Worm (Caenorhabditis elegans) whole organism, young adult: ENCODE measurements around the gene lin-14.

Experiments
- B0261.1 ChIP-seq: sonication (generic microtip); optimal IDR thresholded peaks from 2 replicates; lab custom pipeline; 2016; ENCODE audit warnings: mild to moderate bottlenecking, missing genetic modification characterization, moderate library complexity, missing compliant biosample characterization
- C17E4.6 ChIP-seq: fragments of 200-800 bp; sonication (Bioruptor generic); IDR thresholded peaks from 2 replicates; pipeline ENCODE4 v1.3.6; 2022; ENCODE audit warnings: missing genetic modification reagents, missing genetic modification characterization, missing compliant biosample characterization
- F37B4.10 ChIP-seq: fragments of 200-800 bp; sonication (Bioruptor generic); IDR thresholded peaks from 2 replicates; pipeline ENCODE4 v1.3.6; 2022; ENCODE audit warnings: missing genetic modification characterization, missing compliant biosample characterization
- F39B2.1 ChIP-seq: fragments of 200-800 bp; sonication (Bioruptor generic); IDR thresholded peaks from 2 replicates; pipeline ENCODE4 v1.3.6; 2022; ENCODE audit warnings: missing genetic modification reagents, missing genetic modification characterization, missing compliant biosample characterization
- F55B11.4 ChIP-seq: sonication (generic microtip); optimal IDR thresholded peaks from 2 replicates; lab custom pipeline; 2016; ENCODE audit warnings: missing compliant biosample characterization, missing genetic modification characterization, borderline replicate concordance; ENCODE audit not compliant: insufficient read depth
- F57C9.4 ChIP-seq: sonication (generic microtip); optimal IDR thresholded peaks from 2 replicates; lab custom pipeline; 2017; ENCODE audit warnings: mild to moderate bottlenecking, missing genetic modification characterization, missing compliant biosample characterization
- K11D2.4 ChIP-seq: fragments of 200-800 bp; sonication (Bioruptor generic); IDR thresholded peaks from 2 replicates; pipeline ENCODE4 v1.3.6; 2022; ENCODE audit warnings: missing genetic modification reagents, missing genetic modification characterization, missing compliant biosample characterization
- T07F8.4 ChIP-seq: sonication (generic microtip); optimal IDR thresholded peaks from 2 replicates; lab custom pipeline; 2016; ENCODE audit warnings: mild to moderate bottlenecking, missing genetic modification characterization, moderate library complexity, missing compliant biosample characterization
- T26A5.8 ChIP-seq: sonication (generic microtip); optimal IDR thresholded peaks from 2 replicates; lab custom pipeline; 2016; ENCODE audit warnings: missing genetic modification characterization, missing compliant biosample characterization
- Y53F4B.3 ChIP-seq: fragments of 200-800 bp; sonication (Bioruptor generic); IDR thresholded peaks from 2 replicates; pipeline ENCODE4 v1.3.6; 2022; ENCODE audit warnings: missing genetic modification reagents, missing genetic modification characterization, missing compliant biosample characterization
- Y56A3A.18 ChIP-seq: fragments of 200-800 bp; sonication (Bioruptor generic); IDR thresholded peaks from 2 replicates; pipeline ENCODE4 v1.3.6; 2022; ENCODE audit warnings: missing genetic modification reagents, missing genetic modification characterization, missing compliant biosample characterization
- akir-1 ChIP-seq: fragments of 200-800 bp; sonication (Bioruptor generic); optimal IDR thresholded peaks from 2 replicates; lab custom pipeline; 2018; ENCODE audit warnings: mild to moderate bottlenecking, missing genetic modification characterization, moderate library complexity, missing compliant biosample characterization
- aptf-2 ChIP-seq: fragments of 200-800 bp; sonication (Bioruptor generic); conservative IDR thresholded peaks from 2 replicates; pipeline ENCODE4 v1.3.6; 2022; ENCODE audit warnings: missing genetic modification reagents, missing genetic modification characterization, missing compliant biosample characterization
- aptf-3 ChIP-seq: fragments of 200-800 bp; sonication (Bioruptor generic); IDR thresholded peaks from 2 replicates; pipeline ENCODE4 v1.3.6; 2022; ENCODE audit warnings: missing genetic modification characterization, missing compliant biosample characterization
- atf-7 ChIP-seq: sonication (generic microtip); optimal IDR thresholded peaks from 2 replicates; lab custom pipeline; 2017; ENCODE audit warnings: mild to moderate bottlenecking, missing genetic modification characterization, missing compliant biosample characterization
- athp-1 ChIP-seq: sonication (generic microtip); optimal IDR thresholded peaks from 2 replicates; lab custom pipeline; 2017; ENCODE audit warnings: mild to moderate bottlenecking, missing genetic modification characterization, missing compliant biosample characterization
- attf-3 ChIP-seq: fragments of 200-800 bp; sonication (Bioruptor generic); conservative IDR thresholded peaks from 2 replicates; pipeline ENCODE4 v1.3.6; 2022; ENCODE audit warnings: missing genetic modification reagents, missing genetic modification characterization, missing compliant biosample characterization
- attf-5 ChIP-seq: fragments of 200-800 bp; sonication (Bioruptor generic); optimal IDR thresholded peaks from 2 replicates; lab custom pipeline; 2018; ENCODE audit warnings: mild to moderate bottlenecking, missing genetic modification characterization, missing compliant biosample characterization
- bed-1 ChIP-seq: fragments of 200-800 bp; sonication (Bioruptor generic); IDR thresholded peaks from 2 replicates; pipeline ENCODE4 v1.3.6; 2022; ENCODE audit warnings: missing genetic modification reagents, missing genetic modification characterization, missing compliant biosample characterization
- ccch-3 ChIP-seq: fragments of 200-800 bp; sonication (Bioruptor generic); optimal IDR thresholded peaks from 2 replicates; lab custom pipeline; 2018; ENCODE audit warnings: mild to moderate bottlenecking, missing genetic modification characterization, missing compliant biosample characterization
- cebp-1 ChIP-seq, 2 experiments: fragments of 200-800 bp in 1 of 2; sonication (Bioruptor generic) in 1 of 2; sonication (generic microtip) in 1 of 2; IDR thresholded peaks in 1 of 2; optimal IDR thresholded peaks in 1 of 2; 2 replicates each; pipeline versions ENCODE4 v1.3.6 to Lab custom; 2017 to 2022; ENCODE audit warnings: missing compliant biosample characterization in 2 of 2, missing genetic modification characterization in 2 of 2, mild to moderate bottlenecking in 1 of 2, missing genetic modification reagents in 1 of 2, moderate library complexity in 1 of 2
- ceh-40 ChIP-seq: fragments of 200-800 bp; sonication (Bioruptor generic); IDR thresholded peaks from 2 replicates; pipeline ENCODE4 v1.3.6; 2022; ENCODE audit warnings: missing genetic modification characterization, missing compliant biosample characterization
- ceh-91 ChIP-seq: fragments of 200-800 bp; sonication (Bioruptor generic); IDR thresholded peaks from 2 replicates; pipeline ENCODE4 v1.3.6; 2022; ENCODE audit warnings: missing genetic modification reagents, missing genetic modification characterization, missing compliant biosample characterization
- chd-7 ChIP-seq: sonication (generic microtip); optimal IDR thresholded peaks from 2 replicates; lab custom pipeline; 2016; ENCODE audit warnings: mild to moderate bottlenecking, missing genetic modification characterization, moderate library complexity, missing compliant biosample characterization
- dpff-1 ChIP-seq: sonication (generic microtip); optimal IDR thresholded peaks from 2 replicates; lab custom pipeline; 2017; ENCODE audit warnings: mild to moderate bottlenecking, missing genetic modification characterization, missing compliant biosample characterization
- efl-1 ChIP-seq: fragments of 150-350 bp; optimal IDR thresholded peaks from 2 replicates; lab custom pipeline; 2014; ENCODE audit warnings: missing biosample characterization, missing genetic modification reagents, missing genetic modification characterization
- ekl-4 ChIP-seq: fragments of 200-800 bp; sonication (Bioruptor generic); IDR thresholded peaks from 2 replicates; pipeline ENCODE4 v1.3.6; 2022; ENCODE audit warnings: missing genetic modification reagents, missing genetic modification characterization, missing compliant biosample characterization
- hmg-1.2 ChIP-seq: fragments of 200-800 bp; sonication (Bioruptor generic); IDR thresholded peaks from 2 replicates; pipeline ENCODE4 v1.3.6; 2022; ENCODE audit warnings: missing genetic modification reagents, missing genetic modification characterization, missing compliant biosample characterization
- let-526 ChIP-seq: fragments of 200-800 bp; sonication (Bioruptor generic); IDR thresholded peaks from 2 replicates; pipeline ENCODE4 v1.3.6; 2022; ENCODE audit warnings: missing genetic modification reagents, missing genetic modification characterization, missing compliant biosample characterization
- let-607 ChIP-seq, 2 experiments: fragments of 200-800 bp in 1 of 2; sonication (Bioruptor generic) in 1 of 2; sonication (generic microtip) in 1 of 2; optimal IDR thresholded peaks; 2 replicates each; lab custom pipeline; 2016 to 2018; ENCODE audit warnings: mild to moderate bottlenecking in 2 of 2, missing compliant biosample characterization in 2 of 2, missing genetic modification characterization in 2 of 2, moderate library complexity in 2 of 2, missing genotype in 1 of 2
- lin-35 ChIP-seq, 3 experiments: fragments of 150-350 bp in 2 of 3; sonication (generic microtip) in 1 of 3; optimal IDR thresholded peaks; 2 replicates each; lab custom pipeline; 2014 to 2018; ENCODE audit warnings: missing biosample characterization in 3 of 3, missing genetic modification characterization in 3 of 3, missing genetic modification reagents in 3 of 3
- lsl-1 ChIP-seq: fragments of 200-800 bp; sonication (Bioruptor generic); optimal IDR thresholded peaks from 2 replicates; lab custom pipeline; 2018; ENCODE audit warnings: mild to moderate bottlenecking, missing genetic modification characterization, moderate library complexity, missing compliant biosample characterization
- lsy-27 ChIP-seq: sonication (generic microtip); optimal IDR thresholded peaks from 2 replicates; lab custom pipeline; 2017; ENCODE audit warnings: missing genetic modification characterization, mild to moderate bottlenecking, missing compliant biosample characterization, antibody characterized with exemption, missing genotype, borderline replicate concordance; ENCODE audit not compliant: insufficient read depth
- madf-8 ChIP-seq: fragments of 200-800 bp; sonication (Bioruptor generic); conservative IDR thresholded peaks from 2 replicates; pipeline ENCODE4 v1.3.6; 2022; ENCODE audit warnings: missing genetic modification reagents, missing genetic modification characterization, missing compliant biosample characterization
- nfya-2 ChIP-seq: fragments of 200-800 bp; sonication (Bioruptor generic); IDR thresholded peaks from 2 replicates; pipeline ENCODE4 v1.3.6; 2022; ENCODE audit warnings: missing genetic modification reagents, missing genetic modification characterization, missing compliant biosample characterization
- nhr-80 ChIP-seq: sonication (generic microtip); optimal IDR thresholded peaks from 2 replicates; lab custom pipeline; 2016; ENCODE audit warnings: missing genetic modification characterization, missing compliant biosample characterization
- nhr-90 ChIP-seq: sonication (generic microtip); optimal IDR thresholded peaks from 2 replicates; lab custom pipeline; 2016; ENCODE audit warnings: missing genotype, mild to moderate bottlenecking, missing genetic modification characterization, missing compliant biosample characterization
- pbrm-1 ChIP-seq: fragments of 200-800 bp; sonication (Bioruptor generic); IDR thresholded peaks from 2 replicates; pipeline ENCODE4 v1.3.6; 2022; ENCODE audit warnings: missing genetic modification reagents, missing genetic modification characterization, missing compliant biosample characterization
- snpc-1.1 ChIP-seq: sonication (generic microtip); optimal IDR thresholded peaks from 2 replicates; lab custom pipeline; 2017; ENCODE audit warnings: missing genetic modification characterization, mild to moderate bottlenecking, missing compliant biosample characterization, antibody characterized with exemption, moderate library complexity, missing genotype, missing genetic modification reagents; ENCODE audit not compliant: insufficient read depth
- snpc-4 ChIP-seq, 5 experiments: fragments of 150-350 bp in 1 of 5; sonication (generic microtip) in 4 of 5; optimal IDR thresholded peaks; 2 replicates each; lab custom pipeline; 2014 to 2018; ENCODE audit warnings: missing genetic modification characterization in 5 of 5, missing biosample characterization in 3 of 5, antibody characterized with exemption in 2 of 5, mild to moderate bottlenecking in 2 of 5, missing compliant biosample characterization in 2 of 5, missing genotype in 2 of 5, moderate library complexity in 2 of 5, missing genetic modification reagents in 1 of 5
- tlf-1 ChIP-seq: fragments of 200-800 bp; sonication (Bioruptor generic); optimal IDR thresholded peaks from 2 replicates; lab custom pipeline; 2018; ENCODE audit warnings: mild to moderate bottlenecking, missing genetic modification characterization, missing compliant biosample characterization
- xnd-1 ChIP-seq: sonication (generic microtip); optimal IDR thresholded peaks from 2 replicates; lab custom pipeline; 2016; ENCODE audit warnings: missing genotype, missing genetic modification reagents, missing genetic modification characterization, missing compliant biosample characterization
- zim-3 ChIP-seq: sonication (generic microtip); optimal IDR thresholded peaks from 2 replicates; lab custom pipeline; 2017; ENCODE audit warnings: mild to moderate bottlenecking, missing genetic modification characterization, moderate library complexity, missing compliant biosample characterization
- ztf-18 ChIP-seq: sonication (generic microtip); optimal IDR thresholded peaks from 2 replicates; lab custom pipeline; 2016; ENCODE audit warnings: missing genotype, mild to moderate bottlenecking, missing genetic modification characterization, missing compliant biosample characterization
- ztf-22 ChIP-seq: fragments of 200-800 bp; sonication (Bioruptor generic); optimal IDR thresholded peaks from 2 replicates; lab custom pipeline; 2018; ENCODE audit warnings: mild to moderate bottlenecking, missing genetic modification characterization, moderate library complexity, missing compliant biosample characterization

Gene lin-14

ce11 chrX:11511231-11511630, 45.9 kb downstream of the lin-14 start, which contains the start of gene ccdc-149 (continued):
- TF ChIP-seq lsy-27 (tag; lab: Kevin White, UChicago) (no peak), let-526 (GFP tag; lab: Robert Waterston, UW) (no peak), ceh-40 (no peak), T26A5.8 (tag; lab: Kevin White, UChicago) (no peak), ceh-91 (GFP tag; lab: Robert Waterston, UW) (no peak), cebp-1 (GFP tag; IDR thresholded peaks at IDR 0.05; lab: Robert Waterston, UW) (no peak), cebp-1 (tag; optimal IDR thresholded peaks at IDR 0.05; lab: Kevin White, UChicago) (no peak), pbrm-1 (GFP tag; lab: Robert Waterston, UW) (peak; percentile 50; the same call in 1 of the 2 replicates), hmg-1.2 (no peak)
- TF ChIP-seq, all 124 proteins: peak for 6

ce11 chrX:11515381-11515780, 50.0 kb downstream of the lin-14 start:
- TF ChIP-seq snpc-4 (GFP tag; optimal IDR thresholded peaks at IDR 0.05; lab: Kevin White, UChicago) (no peak), snpc-4 (tag; optimal IDR thresholded peaks at IDR 0.05; lab: Kevin White, UChicago) (no peak), T07F8.4 (no peak), T26A5.8 (tag; lab: Kevin White, UChicago) (no peak), F37B4.10 (GFP tag; lab: Robert Waterston, UW) (no peak), attf-5 (GFP tag; lab: Kevin White, UChicago) (no peak), C17E4.6 (no peak), atf-7 (tag; lab: Kevin White, UChicago) (peak; percentile 88), B0261.1 (tag; lab: Kevin White, UChicago) (no peak), let-526 (GFP tag; lab: Robert Waterston, UW) (no peak), ekl-4 (no peak), ztf-22 (GFP tag; lab: Kevin White, UChicago) (peak; percentile 18), ztf-18 (tag; lab: Kevin White, UChicago) (no peak), bed-1 (no peak), madf-8 (GFP tag; lab: Robert Waterston, UW) (no peak), hmg-1.2 (no peak), attf-3 (GFP tag; lab: Robert Waterston, UW) (no peak), F55B11.4 (tag; lab: Kevin White, UChicago) (no peak), zim-3 (tag; lab: Kevin White, UChicago) (no peak), lsl-1 (GFP tag; lab: Kevin White, UChicago) (no peak), xnd-1 (tag; lab: Kevin White, UChicago) (no peak), F57C9.4 (tag; lab: Kevin White, UChicago) (no peak), Y56A3A.18 (no peak), chd-7 (tag; lab: Kevin White, UChicago) (no peak), F39B2.1 (GFP tag; lab: Robert Waterston, UW) (no peak), efl-1 (GFP tag; lab: Kevin White, UChicago) (no peak), dpff-1 (tag; lab: Kevin White, UChicago) (no peak), tlf-1 (GFP tag; lab: Kevin White, UChicago) (no peak), nhr-80 (tag; lab: Kevin White, UChicago) (peak; percentile 99), akir-1 (no peak), athp-1 (tag; lab: Kevin White, UChicago) (no peak), snpc-1.1 (tag; lab: Kevin White, UChicago) (no peak), K11D2.4 (no peak), ccch-3 (GFP tag; lab: Kevin White, UChicago) (no peak), aptf-3 (no peak), cebp-1 (GFP tag; IDR thresholded peaks at IDR 0.05; lab: Robert Waterston, UW) (no peak), cebp-1 (tag; optimal IDR thresholded peaks at IDR 0.05; lab: Kevin White, UChicago) (peak; percentile 50), Y53F4B.3 (GFP tag; lab: Robert Waterston, UW) (no peak), let-607 (tag; optimal IDR thresholded peaks at IDR 0.05; lab: Kevin White, UChicago) (peak; percentile 90), nfya-2 (GFP tag; lab: Robert Waterston, UW) (no peak), nhr-90 (tag; lab: Kevin White, UChicago) (peak; percentile 75), lin-35 (GFP tag; optimal IDR thresholded peaks at IDR 0.05; lab: Kevin White, UChicago) (no peak), aptf-2 (GFP tag; lab: Robert Waterston, UW) (no peak)
